Fruit fly (Drosophila melanogaster): Measurements from ENCODE around the gene CG8419.

DNA sequence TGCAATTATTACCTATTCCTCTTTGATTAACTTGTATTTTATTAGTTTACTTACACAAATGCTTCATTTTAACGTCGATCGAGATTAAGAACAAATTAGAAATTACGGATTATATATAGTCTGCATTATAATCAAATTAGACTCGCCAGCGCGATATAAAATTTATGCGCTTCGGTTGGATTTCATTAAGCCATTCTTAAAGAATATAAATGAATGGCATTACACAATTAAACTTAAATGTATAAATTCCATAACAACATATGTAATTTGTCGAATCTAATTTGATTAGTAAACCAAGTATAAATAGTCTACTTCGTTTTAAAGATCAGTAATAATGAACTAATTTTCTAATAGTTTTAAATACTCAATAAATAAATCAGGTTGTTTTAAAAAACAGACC lies 35.7 kb downstream of the CG8419 start, which contains the start of gene Spn28F:
- TF ChIP-seq Dif (GFP tag; optimal IDR thresholded peaks at IDR 0.05; ENCODE audit: partially characterized antibody), result no peak
- TF ChIP-seq Sp1 (GFP tag; optimal IDR thresholded peaks at IDR 0.05), result no peak
- no peak for TF ChIP-seq fru (GFP tag; optimal IDR thresholded peaks at IDR 0.05)

Measured in whole organism, wandering third instar larva.